Fruit fly (Drosophila melanogaster) whole organism, embryonic: ENCODE data around the gene OtopLc.

ENCODE experiments used
- Antp ChIP-seq: fragments of 200-800 bp; sonication (Bioruptor generic); optimal IDR thresholded peaks from 3 replicates; lab custom pipeline; 2016; ENCODE audit warnings: missing biosample characterization, missing genetic modification characterization
- Atf3 ChIP-seq: fragments of 200-800 bp; sonication (Bioruptor generic); optimal IDR thresholded peaks from 3 replicates; lab custom pipeline; 2016; ENCODE audit warnings: missing biosample characterization, missing genetic modification characterization
- B-H1 ChIP-seq: fragments of 200-800 bp; sonication (Bioruptor generic); IDR thresholded peaks from 3 replicates; pipeline ENCODE4 v1.3.6; 2022; ENCODE audit warnings: missing biosample characterization, missing genetic modification characterization
- Bgb ChIP-seq: fragments of 200-800 bp; sonication (Bioruptor generic); IDR thresholded peaks from 2 replicates; pipeline ENCODE4 v1.3.6; 2022; ENCODE audit warnings: missing biosample characterization, missing genetic modification characterization; ENCODE audit not compliant: partially characterized antibody
- CG10147 ChIP-seq: fragments of 200-800 bp; sonication (Bioruptor generic); optimal IDR thresholded peaks from 2 replicates; lab custom pipeline; 2019; ENCODE audit warnings: missing biosample characterization, mild to moderate bottlenecking, missing genetic modification characterization, moderate library complexity
- CG1024 ChIP-seq: fragments of 200-800 bp; sonication (Bioruptor generic); IDR thresholded peaks from 2 replicates; pipeline ENCODE4 v1.3.6; 2022; ENCODE audit warnings: missing biosample characterization, missing genetic modification characterization
- CG10274 ChIP-seq: fragments of 200-800 bp; sonication (Bioruptor generic); optimal IDR thresholded peaks from 3 replicates; lab custom pipeline; 2017; ENCODE audit warnings: missing biosample characterization, mild to moderate bottlenecking, missing genetic modification characterization
- CG10431 ChIP-seq: fragments of 200-800 bp; sonication (Bioruptor generic); optimal IDR thresholded peaks from 3 replicates; lab custom pipeline; 2018; ENCODE audit warnings: missing biosample characterization, mild to moderate bottlenecking, missing genetic modification characterization
- CG10979 ChIP-seq: fragments of 200-800 bp; sonication (Bioruptor generic); optimal IDR thresholded peaks from 2 replicates; lab custom pipeline; 2018; ENCODE audit warnings: missing biosample characterization, mild to moderate bottlenecking, missing genetic modification characterization, moderate library complexity
- CG12104 ChIP-seq: fragments of 200-800 bp; sonication (Bioruptor generic); optimal IDR thresholded peaks from 3 replicates; lab custom pipeline; 2016; ENCODE audit warnings: missing biosample characterization, missing genetic modification characterization
- CG13287 ChIP-seq: fragments of 200-800 bp; sonication (Bioruptor generic); IDR thresholded peaks from 2 replicates; pipeline ENCODE4 v1.3.6; 2022; ENCODE audit warnings: missing biosample characterization, missing genetic modification characterization; ENCODE audit not compliant: partially characterized antibody
- CG1602 ChIP-seq: fragments of 200-800 bp; sonication (Bioruptor generic); optimal IDR thresholded peaks from 3 replicates; lab custom pipeline; 2016; ENCODE audit warnings: missing biosample characterization, missing genetic modification characterization
- CG17359 ChIP-seq: fragments of 200-800 bp; sonication (Bioruptor generic); optimal IDR thresholded peaks from 3 replicates; lab custom pipeline; 2018; ENCODE audit warnings: missing biosample characterization, mild to moderate bottlenecking, missing genetic modification characterization, moderate library complexity
- CG17385 ChIP-seq: fragments of 200-800 bp; sonication (Bioruptor generic); optimal IDR thresholded peaks from 3 replicates; lab custom pipeline; 2018; ENCODE audit warnings: missing biosample characterization, mild to moderate bottlenecking, missing genetic modification characterization
- CG32772 ChIP-seq: fragments of 200-800 bp; sonication (Bioruptor generic); IDR thresholded peaks from 2 replicates; pipeline ENCODE4 v1.3.6; 2022; ENCODE audit warnings: missing biosample characterization, missing genetic modification characterization
- CG34224 ChIP-seq: fragments of 200-800 bp; sonication (Bioruptor generic); IDR thresholded peaks from 3 replicates; pipeline ENCODE4 v1.3.6; 2022; ENCODE audit warnings: missing biosample characterization, missing genetic modification characterization; ENCODE audit not compliant: partially characterized antibody
- CG4360 ChIP-seq: fragments of 200-800 bp; sonication (Bioruptor generic); IDR thresholded peaks from 2 replicates; pipeline ENCODE4 v1.3.6; 2022; ENCODE audit warnings: missing biosample characterization, missing genetic modification characterization
- CG43689 ChIP-seq: fragments of 200-800 bp; sonication (Bioruptor generic); IDR thresholded peaks from 2 replicates; pipeline ENCODE4 v1.3.6; 2022; ENCODE audit warnings: missing biosample characterization, missing genetic modification characterization
- CG4854 ChIP-seq: fragments of 200-800 bp; sonication (Bioruptor generic); optimal IDR thresholded peaks from 2 replicates; lab custom pipeline; 2016; ENCODE audit warnings: missing biosample characterization, missing genetic modification characterization, inconsistent platforms
- CG5953 ChIP-seq: fragments of 200-800 bp; sonication (Bioruptor generic); IDR thresholded peaks from 2 replicates; pipeline ENCODE4 v1.3.6; 2022; ENCODE audit warnings: missing biosample characterization, missing genetic modification characterization
- CG6272 ChIP-seq: fragments of 200-800 bp; sonication (Bioruptor generic); IDR thresholded peaks from 2 replicates; pipeline ENCODE4 v1.3.6; 2022; ENCODE audit warnings: missing biosample characterization, missing genetic modification characterization
- CG7372 ChIP-seq: fragments of 200-800 bp; sonication (Bioruptor generic); IDR thresholded peaks from 2 replicates; pipeline ENCODE4 v1.3.6; 2022; ENCODE audit warnings: missing biosample characterization, missing genetic modification characterization
- CG7963 ChIP-seq: fragments of 200-800 bp; sonication (Bioruptor generic); IDR thresholded peaks from 3 replicates; pipeline ENCODE4 v1.3.6; 2022; ENCODE audit warnings: missing biosample characterization, missing genetic modification characterization; ENCODE audit not compliant: partially characterized antibody
- CG9609 ChIP-seq: fragments of 200-800 bp; sonication (Bioruptor generic); optimal IDR thresholded peaks from 3 replicates; lab custom pipeline; 2016; ENCODE audit warnings: missing biosample characterization, missing genetic modification characterization
- CTCF ChIP-seq: fragments of 200-800 bp; sonication (Bioruptor generic); optimal IDR thresholded peaks from 2 replicates; lab custom pipeline; 2017; ENCODE audit warnings: missing biosample characterization, mild to moderate bottlenecking, missing genetic modification characterization, moderate library complexity
- Mad ChIP-seq: fragments of 200-800 bp; sonication (Bioruptor generic); optimal IDR thresholded peaks from 2 replicates; lab custom pipeline; 2016; ENCODE audit warnings: missing biosample characterization, missing genetic modification characterization
- NK7.1 ChIP-seq: fragments of 200-800 bp; sonication (Bioruptor generic); optimal IDR thresholded peaks from 3 replicates; lab custom pipeline; 2016; ENCODE audit warnings: missing biosample characterization, missing genetic modification characterization
- Opbp ChIP-seq: fragments of 200-800 bp; sonication (Bioruptor generic); IDR thresholded peaks from 3 replicates; pipeline ENCODE4 v1.3.6; 2022; ENCODE audit warnings: missing biosample characterization, missing genetic modification characterization; ENCODE audit not compliant: partially characterized antibody
- Sox100B ChIP-seq: fragments of 200-800 bp; sonication (Bioruptor generic); optimal IDR thresholded peaks from 3 replicates; lab custom pipeline; 2018; ENCODE audit warnings: missing biosample characterization, mild to moderate bottlenecking, missing genetic modification characterization
- Sry-β ChIP-seq: fragments of 200-800 bp; sonication (Bioruptor generic); optimal IDR thresholded peaks from 2 replicates; lab custom pipeline; 2018; ENCODE audit warnings: missing biosample characterization, mild to moderate bottlenecking, missing genetic modification characterization, moderate library complexity
- Taf1 ChIP-seq: fragments of 200-800 bp; sonication (Bioruptor generic); IDR thresholded peaks from 2 replicates; pipeline ENCODE4 v1.3.6; 2022; ENCODE audit warnings: missing biosample characterization, missing genetic modification characterization
- Usf ChIP-seq: fragments of 200-800 bp; sonication (Bioruptor generic); optimal IDR thresholded peaks from 2 replicates; lab custom pipeline; 2017; ENCODE audit warnings: missing genotype, missing biosample characterization, missing genetic modification characterization
- Vsx1 ChIP-seq: fragments of 200-800 bp; sonication (Bioruptor generic); optimal IDR thresholded peaks from 2 replicates; lab custom pipeline; 2017; ENCODE audit warnings: missing biosample characterization, mild to moderate bottlenecking, missing genetic modification characterization, missing genetic modification reagents
- Xrp1 ChIP-seq: fragments of 200-800 bp; sonication (Bioruptor generic); IDR thresholded peaks from 2 replicates; pipeline ENCODE4 v1.3.6; 2022; ENCODE audit warnings: missing biosample characterization, missing genetic modification characterization
- abd-A ChIP-seq: fragments of 200-800 bp; sonication (Bioruptor generic); optimal IDR thresholded peaks from 3 replicates; lab custom pipeline; 2019; ENCODE audit warnings: missing biosample characterization, mild to moderate bottlenecking, missing genetic modification characterization, moderate library complexity
- ash1 ChIP-seq: fragments of 200-800 bp; sonication (Bioruptor generic); optimal IDR thresholded peaks from 2 replicates; lab custom pipeline; 2018; ENCODE audit warnings: missing biosample characterization, mild to moderate bottlenecking, missing genetic modification characterization
- ato ChIP-seq: fragments of 200-800 bp; sonication (Bioruptor generic); IDR thresholded peaks from 2 replicates; pipeline ENCODE4 v1.3.6; 2022; ENCODE audit warnings: missing biosample characterization, missing genetic modification characterization; ENCODE audit not compliant: partially characterized antibody
- cg ChIP-seq: fragments of 200-800 bp; sonication (Bioruptor generic); optimal IDR thresholded peaks from 3 replicates; lab custom pipeline; 2019; ENCODE audit warnings: missing biosample characterization, mild to moderate bottlenecking, missing genetic modification characterization, moderate library complexity
- crc ChIP-seq: fragments of 200-800 bp; sonication (Bioruptor generic); optimal IDR thresholded peaks from 2 replicates; lab custom pipeline; 2016; ENCODE audit warnings: missing biosample characterization, missing genetic modification characterization
- danr ChIP-seq: fragments of 200-800 bp; sonication (Bioruptor generic); IDR thresholded peaks from 2 replicates; pipeline ENCODE4 v1.3.6; 2022; ENCODE audit warnings: missing biosample characterization, missing genetic modification characterization
- dimm ChIP-seq: fragments of 200-800 bp; sonication (Bioruptor generic); IDR thresholded peaks from 2 replicates; pipeline ENCODE4 v1.3.6; 2022; ENCODE audit warnings: missing biosample characterization, missing genetic modification characterization
- dmrt99B ChIP-seq: fragments of 200-800 bp; sonication (Bioruptor generic); optimal IDR thresholded peaks from 2 replicates; lab custom pipeline; 2018; ENCODE audit warnings: missing biosample characterization, mild to moderate bottlenecking, missing genetic modification characterization, moderate library complexity
- dpn ChIP-seq, 2 experiments: fragments of 200-800 bp; sonication (Bioruptor generic); optimal IDR thresholded peaks; 3 replicates each; lab custom pipeline; 2016; ENCODE audit warnings: missing biosample characterization in 2 of 2, missing genetic modification characterization in 2 of 2
- exex ChIP-seq: fragments of 200-800 bp; sonication (Bioruptor generic); optimal IDR thresholded peaks from 4 replicates; lab custom pipeline; 2018; ENCODE audit warnings: missing biosample characterization, mild to moderate bottlenecking, missing genetic modification characterization, moderate library complexity
- knrl ChIP-seq: fragments of 200-800 bp; sonication (Bioruptor generic); IDR thresholded peaks from 3 replicates; pipeline ENCODE4 v1.3.6; 2022; ENCODE audit warnings: missing biosample characterization, missing genetic modification characterization; ENCODE audit not compliant: partially characterized antibody
- pan ChIP-seq, 4 experiments: fragments of >200 bp in 3 of 4; fragments of 200-800 bp in 1 of 4; sonication (Bioruptor generic) in 1 of 4; optimal IDR thresholded peaks in 3 of 4; IDR thresholded peaks in 1 of 4; 2 replicates each; pipeline versions ENCODE4 v1.3.6 to Lab custom; 2017 to 2022; ENCODE audit warnings: missing biosample characterization in 2 of 4, missing genetic modification characterization in 2 of 4, mixed read lengths in 1 of 4
- phol ChIP-seq: fragments of 200-800 bp; sonication (Bioruptor generic); optimal IDR thresholded peaks from 3 replicates; lab custom pipeline; 2018; ENCODE audit warnings: missing biosample characterization, mild to moderate bottlenecking, missing genetic modification characterization, moderate library complexity
- ro ChIP-seq: fragments of 200-800 bp; sonication (Bioruptor generic); IDR thresholded peaks from 2 replicates; pipeline ENCODE4 v1.3.6; 2022; ENCODE audit warnings: missing biosample characterization, missing genetic modification characterization
- slp2 ChIP-seq: fragments of 200-800 bp; sonication (Bioruptor generic); optimal IDR thresholded peaks from 2 replicates; lab custom pipeline; 2016; ENCODE audit warnings: missing biosample characterization, missing genetic modification characterization
- tio ChIP-seq: fragments of 200-800 bp; sonication (Bioruptor generic); optimal IDR thresholded peaks from 2 replicates; lab custom pipeline; 2017; ENCODE audit warnings: missing biosample characterization, missing genetic modification characterization, inconsistent platforms
- tup ChIP-seq: fragments of 200-800 bp; sonication (Bioruptor generic); optimal IDR thresholded peaks from 2 replicates; lab custom pipeline; 2016; ENCODE audit warnings: missing biosample characterization, mild to moderate bottlenecking, missing genetic modification characterization, moderate library complexity

OtopLc gene

dm6 chrX:5604181-5604580 is 58.5 kb downstream of the OtopLc start (continued):
- peak; percentile 7 for TF ChIP-seq CG17359 (tag; lab: Kevin White, UChicago)
- no peak for TF ChIP-seq CG13287
- 0 out of 2 replicates have a peak, but pooled peaks have one; percentile 10 for TF ChIP-seq CG7372
- no peak for TF ChIP-seq CG10147 (GFP tag; lab: Kevin White, UChicago)
- TF ChIP-seq dmrt99B (tag; lab: Kevin White, UChicago): peak; percentile 38
- TF ChIP-seq CG12104: no peak
- no peak for TF ChIP-seq abd-A (tag; lab: Kevin White, UChicago)
- no peak for TF ChIP-seq Taf1
- TF ChIP-seq tup (GFP tag; lab: Kevin White, UChicago): no peak
- no peak for TF ChIP-seq CTCF (GFP tag; lab: Kevin White, UChicago)
- no peak for TF ChIP-seq CG10431 (GFP tag; lab: Kevin White, UChicago)
- TF ChIP-seq ash1 (GFP tag; lab: Kevin White, UChicago): no peak
- no peak for TF ChIP-seq CG6272
- TF ChIP-seq B-H1: no peak
- TF ChIP-seq CG7963 (GFP tag; lab: Robert Waterston, UW): no peak
- no peak for TF ChIP-seq CG17385
- peak; percentile 44 for TF ChIP-seq phol (tag; lab: Kevin White, UChicago)
- TF ChIP-seq CG32772 (GFP tag; lab: Robert Waterston, UW): peak; percentile 42; the same call in 1 of the 2 replicates
- no peak for TF ChIP-seq Mad (GFP tag; lab: Kevin White, UChicago)
- 0 out of 2 replicates have a peak, but pooled peaks have one; percentile 14 for TF ChIP-seq danr (GFP tag; lab: Robert Waterston, UW)
- TF ChIP-seq Vsx1: peak; percentile 57
- peak; percentile 56 for TF ChIP-seq CG10979 (tag; lab: Kevin White, UChicago)
- peak in 1 of 2 experiments; percentile 17 for TF ChIP-seq dpn (GFP tag; optimal IDR thresholded peaks at IDR 0.05; lab: Kevin White, UChicago)
- TF ChIP-seq Antp (GFP tag; lab: Kevin White, UChicago): no peak
- no peak for TF ChIP-seq CG10274
- TF ChIP-seq cg: no peak
- TF ChIP-seq Usf (GFP tag; lab: Kevin White, UChicago): no peak
- TF ChIP-seq exex (tag; lab: Kevin White, UChicago): no peak
- no peak for TF ChIP-seq CG5953 (GFP tag; lab: Robert Waterston, UW)
- TF ChIP-seq NK7.1 (GFP tag; lab: Kevin White, UChicago): no peak
- TF ChIP-seq CG4360 (GFP tag; lab: Robert Waterston, UW): no peak
- TF ChIP-seq CG43689 (GFP tag; lab: Robert Waterston, UW): no peak
- TF ChIP-seq tio: no peak
- no peak for TF ChIP-seq Sox100B (GFP tag; lab: Kevin White, UChicago)
- TF ChIP-seq CG4854 (GFP tag; lab: Kevin White, UChicago): no peak
- no peak; the same call in 1 of the 2 replicates for TF ChIP-seq CG1024
- no peak for TF ChIP-seq Bgb (GFP tag; lab: Robert Waterston, UW)
- TF ChIP-seq CG1602 (GFP tag; lab: Kevin White, UChicago): no peak
- no peak for TF ChIP-seq dimm (GFP tag; lab: Robert Waterston, UW)
- no peak for TF ChIP-seq Opbp (GFP tag; lab: Robert Waterston, UW)
- TF ChIP-seq ato (GFP tag; lab: Robert Waterston, UW): no peak
- TF ChIP-seq slp2 (GFP tag; lab: Kevin White, UChicago): no peak
- no peak for TF ChIP-seq pan (optimal IDR thresholded peaks at IDR 0.05; lab: Kevin White, UChicago)
- TF ChIP-seq pan (GFP tag; optimal IDR thresholded peaks at IDR 0.05 in 1 of 2, IDR thresholded peaks at IDR 0.05 in 1 of 2): peak in 1 of 2 experiments; percentile 48
- no peak for TF ChIP-seq Atf3 (GFP tag; lab: Kevin White, UChicago)
- TF ChIP-seq Sry-β: no peak
- TF ChIP-seq crc (GFP tag; lab: Kevin White, UChicago): no peak
- no peak for TF ChIP-seq CG34224 (GFP tag; lab: Robert Waterston, UW)
- TF ChIP-seq ro: no peak
- TF ChIP-seq Xrp1 (GFP tag; lab: Robert Waterston, UW): peak; percentile 62; the same call in 1 of the 2 replicates
- TF ChIP-seq knrl: no peak
- TF ChIP-seq CG9609 (GFP tag; lab: Kevin White, UChicago): no peak
